Fruit fly (Drosophila melanogaster) S2 (cell line): ENCODE results near the gene CG15210.

ENCODE experiments used
- CG8478 ChIP-seq: fragments of >200 bp; optimal IDR thresholded peaks from 2 replicates; lab custom pipeline; 2018
- CTCF ChIP-seq, 2 experiments: fragments of >200 bp; optimal IDR thresholded peaks; 2 replicates each; lab custom pipeline; 2018

DNA sequence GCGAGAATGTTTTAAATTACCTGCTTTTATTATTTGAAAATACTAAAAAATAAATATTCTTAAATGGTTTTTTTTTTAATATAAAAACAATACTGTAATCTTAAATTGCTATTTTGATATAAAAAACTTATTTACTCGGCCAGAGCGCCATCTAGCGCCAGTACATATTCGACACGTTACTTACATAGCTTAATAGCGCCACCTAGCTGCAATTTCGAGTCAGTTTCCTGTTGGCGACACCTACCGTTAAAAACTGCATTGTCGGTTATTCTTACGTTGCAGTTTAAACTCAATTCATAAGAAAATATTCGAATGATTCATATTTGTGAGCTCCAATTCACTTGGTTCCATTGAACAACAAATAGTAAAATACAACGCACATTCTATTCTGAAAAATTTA lies 6.7 kb upstream of the CG15210 start:
- TF ChIP-seq CTCF (optimal IDR thresholded peaks at IDR 0.05; lab: Kevin White, UChicago) (peak; percentile 94 to 98), CG8478 (no peak)
